Fruit fly (Drosophila melanogaster) S2 (cell line): ENCODE data around the gene Cyp313a4.

Source experiments
- CG8478 ChIP-seq: fragments of >200 bp; optimal IDR thresholded peaks from 2 replicates; lab custom pipeline; 2018
- CTCF ChIP-seq, 2 experiments: fragments of >200 bp; optimal IDR thresholded peaks; 2 replicates each; lab custom pipeline; 2018

DNA sequence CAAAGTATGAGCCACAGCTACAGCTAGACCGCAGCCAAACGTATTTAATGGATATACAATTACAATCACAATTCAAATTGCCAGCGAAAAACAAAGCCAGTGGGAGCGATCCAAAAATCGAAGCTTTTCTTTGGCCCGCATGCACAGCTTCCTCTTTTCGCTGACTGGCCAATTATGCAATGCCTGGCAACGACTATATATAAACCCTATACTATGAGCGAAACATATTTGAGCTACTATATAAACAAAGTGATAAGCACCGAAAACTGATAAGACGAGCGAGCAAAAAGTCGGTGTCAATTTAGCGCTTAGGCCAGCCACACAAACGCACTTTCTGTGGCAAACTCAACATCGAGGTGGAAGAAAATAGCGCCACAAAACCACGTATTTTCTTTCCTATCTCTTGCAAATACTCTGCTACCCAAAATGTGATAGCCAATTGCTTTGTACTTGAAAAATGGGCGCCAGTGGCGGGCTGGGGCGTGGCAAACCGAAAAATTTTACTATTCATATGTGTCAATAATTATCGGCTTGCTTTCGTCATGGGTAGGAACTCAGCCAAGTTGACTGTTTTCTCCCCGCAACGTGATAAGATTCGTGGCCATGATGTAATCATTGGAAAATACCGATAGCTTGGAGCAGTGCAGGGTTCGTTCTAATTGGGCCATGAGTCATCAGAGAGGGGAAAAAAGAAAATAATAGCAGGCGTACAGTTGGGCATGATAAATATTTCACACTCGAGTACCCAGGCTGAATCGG is 18.6 kb upstream of the Cyp313a4 start:
- TF ChIP-seq CTCF (optimal IDR thresholded peaks at IDR 0.05; lab: Kevin White, UChicago), result no peak
- TF ChIP-seq CG8478 (lab: Kevin White, UChicago), result no peak
